Worm (Caenorhabditis elegans) whole organism, L4 larva: Measurements from ENCODE around the gene odd-1.

Experiments used
- D1046.2 ChIP-seq: fragments of 200-800 bp; sonication (Bioruptor generic); IDR thresholded peaks from 2 replicates; pipeline ENCODE4 v1.3.6; 2022; ENCODE audit warnings: missing genetic modification characterization, missing compliant biosample characterization
- F37D6.2 ChIP-seq: sonication (generic microtip); optimal IDR thresholded peaks from 2 replicates; lab custom pipeline; 2016; ENCODE audit warnings: mild to moderate bottlenecking, missing genetic modification characterization, missing compliant biosample characterization
- T20F7.1 ChIP-seq: fragments of 200-800 bp; sonication (Bioruptor generic); optimal IDR thresholded peaks from 2 replicates; lab custom pipeline; 2018; ENCODE audit warnings: mild to moderate bottlenecking, missing genetic modification characterization, missing compliant biosample characterization
- T26A8.4 ChIP-seq: fragments of 200-800 bp; sonication (Bioruptor generic); IDR thresholded peaks from 2 replicates; pipeline ENCODE4 v1.3.6; 2022; ENCODE audit warnings: missing genetic modification characterization, missing compliant biosample characterization
- Y48G9A.11 ChIP-seq: fragments of 200-800 bp; sonication (Bioruptor generic); IDR thresholded peaks from 2 replicates; pipeline ENCODE4 v1.3.6; 2022; ENCODE audit warnings: missing genetic modification reagents, missing genetic modification characterization, missing compliant biosample characterization
- ZK337.2 ChIP-seq: fragments of 200-800 bp; sonication (Bioruptor generic); IDR thresholded peaks from 2 replicates; pipeline ENCODE4 v1.3.6; 2022; ENCODE audit warnings: missing genetic modification reagents, missing genetic modification characterization, missing compliant biosample characterization
- arid-1 ChIP-seq: fragments of 200-800 bp; sonication (Bioruptor generic); conservative IDR thresholded peaks from 2 replicates; pipeline ENCODE4 v1.3.6; 2022; ENCODE audit warnings: missing genetic modification reagents, missing genetic modification characterization, missing compliant biosample characterization
- ceh-32 ChIP-seq: sonication (generic microtip); optimal IDR thresholded peaks from 2 replicates; lab custom pipeline; 2016; ENCODE audit warnings: mild to moderate bottlenecking, missing genetic modification characterization, missing compliant biosample characterization; ENCODE audit not compliant: poor library complexity
- cey-2 ChIP-seq: sonication (generic microtip); optimal IDR thresholded peaks from 3 replicates; lab custom pipeline; 2017; ENCODE audit warnings: missing genetic modification characterization, mild to moderate bottlenecking, missing compliant biosample characterization, antibody characterized with exemption, borderline replicate concordance; ENCODE audit not compliant: insufficient read depth
- daf-16 ChIP-seq, 3 experiments: sonication (generic microtip); optimal IDR thresholded peaks; 2 replicates each; lab custom pipeline; 2016 to 2017; ENCODE audit warnings: missing genetic modification characterization in 3 of 3, missing genetic modification reagents in 3 of 3, mild to moderate bottlenecking in 2 of 3, missing compliant biosample characterization in 2 of 3, missing biosample characterization in 1 of 3, moderate library complexity in 1 of 3
- dmd-6 ChIP-seq: fragments of 200-800 bp; sonication (Bioruptor generic); IDR thresholded peaks from 2 replicates; pipeline ENCODE4 v1.3.6; 2022; ENCODE audit warnings: missing genetic modification reagents, missing genetic modification characterization, missing compliant biosample characterization
- dpl-1 ChIP-seq: fragments of 150-350 bp; optimal IDR thresholded peaks from 2 replicates; lab custom pipeline; 2014; ENCODE audit warnings: missing biosample characterization, missing genetic modification reagents, missing genetic modification characterization
- hlh-11 ChIP-seq: fragments of 200-800 bp; sonication (Bioruptor generic); optimal IDR thresholded peaks from 2 replicates; lab custom pipeline; 2018; ENCODE audit warnings: mild to moderate bottlenecking, missing genetic modification characterization, missing compliant biosample characterization
- hlh-30 ChIP-seq: sonication (generic microtip); optimal IDR thresholded peaks from 2 replicates; lab custom pipeline; 2017; ENCODE audit warnings: antibody characterized with exemption, mild to moderate bottlenecking, missing genetic modification characterization, missing compliant biosample characterization; ENCODE audit not compliant: insufficient read depth
- jun-1 ChIP-seq: fragments of 150-350 bp; optimal IDR thresholded peaks from 2 replicates; lab custom pipeline; 2014; ENCODE audit warnings: missing biosample characterization, missing genetic modification reagents, missing genetic modification characterization
- lim-7 ChIP-seq: fragments of 200-800 bp; sonication (Bioruptor generic); IDR thresholded peaks from 2 replicates; pipeline ENCODE4 v1.3.6; 2022; ENCODE audit warnings: missing genetic modification characterization, missing compliant biosample characterization
- lin-15B ChIP-seq: fragments of 150-350 bp; sonication (generic microtip); optimal IDR thresholded peaks from 3 replicates; lab custom pipeline; 2014; ENCODE audit warnings: missing biosample characterization, missing genetic modification characterization
- lin-29 ChIP-seq: fragments of 200-800 bp; sonication (Bioruptor generic); IDR thresholded peaks from 2 replicates; pipeline ENCODE4 v1.3.6; 2022; ENCODE audit warnings: missing genetic modification reagents, missing genetic modification characterization, missing compliant biosample characterization
- lsy-2 ChIP-seq, 2 experiments: fragments of 150-350 bp in 1 of 2; sonication (generic microtip) in 1 of 2; optimal IDR thresholded peaks; 2 replicates each; lab custom pipeline; 2014 to 2017; ENCODE audit warnings: missing biosample characterization in 2 of 2, missing genetic modification characterization in 2 of 2
- mes-2 ChIP-seq: sonication (generic microtip); optimal IDR thresholded peaks from 2 replicates; lab custom pipeline; 2016; ENCODE audit warnings: missing genotype, mild to moderate bottlenecking, missing genetic modification characterization, missing compliant biosample characterization; ENCODE audit not compliant: poor library complexity, severe bottlenecking
- nhr-111 ChIP-seq: fragments of 200-800 bp; sonication (Bioruptor generic); optimal IDR thresholded peaks from 2 replicates; lab custom pipeline; 2018; ENCODE audit warnings: mild to moderate bottlenecking, missing genetic modification characterization, missing compliant biosample characterization
- nhr-237 ChIP-seq: sonication (generic microtip); optimal IDR thresholded peaks from 2 replicates; lab custom pipeline; 2017; ENCODE audit warnings: missing biosample characterization, missing genetic modification characterization
- nhr-25 ChIP-seq: sonication (generic microtip); optimal IDR thresholded peaks from 2 replicates; lab custom pipeline; 2017; ENCODE audit warnings: missing genetic modification characterization, mild to moderate bottlenecking, missing compliant biosample characterization, antibody characterized with exemption, moderate library complexity, borderline replicate concordance; ENCODE audit not compliant: insufficient read depth
- nhr-28 ChIP-seq: fragments of 150-350 bp; optimal IDR thresholded peaks from 2 replicates; lab custom pipeline; 2014; ENCODE audit warnings: missing biosample characterization, missing genetic modification characterization
- nhr-41 ChIP-seq: fragments of 200-800 bp; sonication (Bioruptor generic); IDR thresholded peaks from 2 replicates; pipeline ENCODE4 v1.3.6; 2022; ENCODE audit warnings: missing genetic modification reagents, missing genetic modification characterization, missing compliant biosample characterization
- nhr-42 ChIP-seq: fragments of 200-800 bp; sonication (Bioruptor generic); IDR thresholded peaks from 2 replicates; pipeline ENCODE4 v1.3.6; 2022; ENCODE audit warnings: missing genetic modification characterization, missing compliant biosample characterization
- pha-4 ChIP-seq, 2 experiments: fragments of 150-350 bp in 1 of 2; fragments of 200-800 bp in 1 of 2; sonication (Bioruptor generic) in 1 of 2; IDR thresholded peaks in 1 of 2; optimal IDR thresholded peaks in 1 of 2; 2 replicates each; pipeline versions ENCODE4 v1.3.6 to Lab custom; 2014 to 2022; ENCODE audit warnings: missing genetic modification characterization in 2 of 2, missing genetic modification reagents in 2 of 2, missing biosample characterization in 1 of 2, missing compliant biosample characterization in 1 of 2
- php-3 ChIP-seq: fragments of 200-800 bp; sonication (Bioruptor generic); IDR thresholded peaks from 2 replicates; pipeline ENCODE4 v1.3.6; 2022; ENCODE audit warnings: missing genetic modification reagents, missing genetic modification characterization, missing compliant biosample characterization
- sdz-12 ChIP-seq: fragments of 200-800 bp; sonication (Bioruptor generic); optimal IDR thresholded peaks from 2 replicates; lab custom pipeline; 2018; ENCODE audit warnings: mild to moderate bottlenecking, missing genetic modification characterization, missing compliant biosample characterization
- set-16 ChIP-seq: fragments of 200-800 bp; sonication (Bioruptor generic); IDR thresholded peaks from 2 replicates; pipeline ENCODE4 v1.3.6; 2022; ENCODE audit warnings: missing genetic modification reagents, missing genetic modification characterization, missing compliant biosample characterization
- snpc-1.2 ChIP-seq: fragments of 200-800 bp; sonication (Bioruptor generic); IDR thresholded peaks from 2 replicates; pipeline ENCODE4 v1.3.6; 2022; ENCODE audit warnings: missing genetic modification reagents, missing genetic modification characterization, missing compliant biosample characterization
- spr-1 ChIP-seq: sonication (generic microtip); optimal IDR thresholded peaks from 2 replicates; lab custom pipeline; 2016; ENCODE audit warnings: mild to moderate bottlenecking, missing genetic modification characterization, missing compliant biosample characterization
- unc-62 ChIP-seq, 3 experiments: fragments of 150-350 bp in 1 of 3; sonication (generic microtip); optimal IDR thresholded peaks in 2 of 3; peaks in 1 of 3; 1 replicate in 1 of 3; 2 replicates in 2 of 3; lab custom pipeline; 2014 to 2017; ENCODE audit warnings: missing biosample characterization in 3 of 3, missing genetic modification characterization in 3 of 3, missing genetic modification reagents in 3 of 3, missing genotype in 1 of 3
- vab-7 ChIP-seq: fragments of 200-800 bp; sonication (Bioruptor generic); IDR thresholded peaks from 2 replicates; pipeline ENCODE4 v1.3.6; 2022; ENCODE audit warnings: missing genetic modification reagents, missing genetic modification characterization, missing compliant biosample characterization
- zip-11 ChIP-seq: fragments of 200-800 bp; sonication (Bioruptor generic); IDR thresholded peaks from 2 replicates; pipeline ENCODE4 v1.3.6; 2022; ENCODE audit warnings: missing genetic modification characterization, missing compliant biosample characterization

odd-1 gene

ce11 chrIII:7122860-7123259, 14.7 kb downstream of the odd-1 start, which contains the start of the genes B0280.9 and rpia-1 (continued):
- no peak for TF ChIP-seq nhr-41
- no peak for TF ChIP-seq sdz-12 (GFP tag; lab: Kevin White, UChicago)
- TF ChIP-seq pha-4 (GFP tag; IDR thresholded peaks at IDR 0.05; lab: Robert Waterston, UW) = no peak
- no peak for TF ChIP-seq pha-4 (tag; optimal IDR thresholded peaks at IDR 0.05; lab: Kevin White, UChicago)
- no peak for TF ChIP-seq dmd-6 (GFP tag; lab: Robert Waterston, UW)
- no peak for TF ChIP-seq nhr-111 (GFP tag; lab: Kevin White, UChicago)
- no peak for TF ChIP-seq zip-11

DNA sequence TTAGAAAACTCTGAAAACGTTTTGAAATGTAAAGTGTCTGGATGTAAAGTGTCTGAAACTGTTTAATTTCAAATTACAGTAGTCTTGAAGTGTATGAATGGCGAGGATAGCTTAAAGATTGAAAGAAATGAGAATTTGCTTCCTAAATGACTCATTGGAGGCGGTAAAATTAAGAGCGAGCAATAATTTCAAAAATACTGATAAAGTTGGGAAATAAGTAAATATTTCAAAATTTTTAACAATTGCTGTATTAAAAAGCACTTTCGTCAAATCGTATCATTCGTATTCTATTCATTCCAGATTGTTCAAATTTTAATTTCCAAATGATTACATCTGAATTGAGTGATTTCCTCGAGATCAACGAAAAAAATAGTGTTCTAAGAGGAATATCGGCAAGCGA, 16.3 kb downstream of the odd-1 start, which contains the start of gene B0280.2:
Gene B0280.2 (plus strand): TSS at position 301 of the 400 bp plus-strand sequence.
- no peak for TF ChIP-seq arid-1 (GFP tag; lab: Robert Waterston, UW)
- no peak for TF ChIP-seq nhr-28
- TF ChIP-seq sdz-12 (GFP tag; lab: Kevin White, UChicago) = no peak
- no peak for TF ChIP-seq snpc-1.2
- TF ChIP-seq nhr-42 (GFP tag; lab: Robert Waterston, UW) = no peak
- no peak for TF ChIP-seq daf-16 (GFP tag; optimal IDR thresholded peaks at IDR 0.05; lab: Kevin White, UChicago)
- no peak for TF ChIP-seq daf-16 (tag; optimal IDR thresholded peaks at IDR 0.05; lab: Kevin White, UChicago)
- TF ChIP-seq ceh-32 (tag; lab: Kevin White, UChicago) = no peak
- TF ChIP-seq spr-1 (tag; lab: Kevin White, UChicago) = no peak
- no peak for TF ChIP-seq php-3 (GFP tag; lab: Robert Waterston, UW)
- TF ChIP-seq, all 104 proteins: peak for 0

DNA sequence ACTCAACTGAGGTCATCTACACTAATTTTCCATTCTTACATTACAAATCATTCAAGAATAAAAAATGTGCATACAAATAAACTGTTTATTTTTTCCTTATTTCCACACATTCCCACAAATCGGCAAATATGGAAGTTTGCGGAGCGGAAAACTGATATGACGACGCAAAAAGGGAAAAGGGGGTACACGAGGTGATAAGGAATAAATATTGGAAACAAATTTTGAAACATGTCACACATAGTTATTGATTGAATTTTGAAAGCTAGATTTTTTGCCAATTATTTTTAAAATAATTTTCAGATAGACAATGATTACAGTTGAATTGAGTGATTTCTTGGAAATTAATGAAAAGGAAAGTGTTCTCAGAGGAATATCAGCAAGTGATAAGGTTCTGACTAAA, 20.5 kb downstream of the odd-1 start, which contains the start of gene viro-2:
Gene viro-2 (plus strand): TSS at position 301 of the 400 bp plus-strand sequence.
- peak; percentile 50 for TF ChIP-seq dmd-6 (GFP tag; lab: Robert Waterston, UW)

ce11 chrIII:7133559-7133958, 25.4 kb downstream of the odd-1 start, which contains the start of the genes pot-1 and ggtb-1:
pot-1 (minus strand) TSS chrIII:7133678.
ggtb-1 (plus strand) TSS chrIII:7133766.
- peak; percentile 81 for TF ChIP-seq Y48G9A.11
- TF ChIP-seq mes-2 (tag; lab: Kevin White, UChicago) = peak; percentile 46
- peak; percentile 50 for TF ChIP-seq dpl-1
- no peak for TF ChIP-seq daf-16 (GFP tag; optimal IDR thresholded peaks at IDR 0.05; lab: Kevin White, UChicago)
- peak; percentile 29 for TF ChIP-seq daf-16 (tag; optimal IDR thresholded peaks at IDR 0.05; lab: Kevin White, UChicago)
- no peak for TF ChIP-seq cey-2
- TF ChIP-seq T20F7.1 (GFP tag; lab: Kevin White, UChicago) = peak; percentile 92
- no peak for TF ChIP-seq D1046.2 (GFP tag; lab: Robert Waterston, UW)
- TF ChIP-seq zip-11 = no peak
- TF ChIP-seq pha-4 (GFP tag; IDR thresholded peaks at IDR 0.05; lab: Robert Waterston, UW) = no peak
- no peak for TF ChIP-seq pha-4 (tag; optimal IDR thresholded peaks at IDR 0.05; lab: Kevin White, UChicago)
- TF ChIP-seq lin-15B (tag; lab: Kevin White, UChicago) = no peak
- TF ChIP-seq lin-29 (GFP tag; lab: Robert Waterston, UW) = no peak
- peak in 1 of 2 experiments; percentile 37 for TF ChIP-seq lsy-2 (tag; optimal IDR thresholded peaks at IDR 0.05; lab: Kevin White, UChicago)

DNA sequence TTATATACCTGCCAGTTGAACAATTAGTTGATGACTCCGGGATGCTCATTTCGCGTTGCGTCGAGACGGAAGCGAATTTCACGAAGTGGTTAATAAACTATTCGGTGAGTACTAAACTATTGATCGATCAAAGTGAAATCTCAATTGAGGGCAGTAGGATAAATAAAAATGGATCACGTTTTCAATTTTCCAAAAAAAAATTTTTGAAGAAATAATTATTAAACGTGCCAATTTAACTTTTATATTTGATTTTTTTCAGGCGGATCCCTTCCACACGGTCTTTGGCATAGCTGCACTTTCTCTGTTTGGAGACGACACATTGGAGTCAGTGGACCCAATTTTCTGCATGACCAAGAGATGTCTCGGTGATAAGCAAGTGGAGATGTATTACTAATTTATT, 27.9 kb downstream of the odd-1 start, which contains the start of gene B0280.17:
Gene B0280.17 (minus strand): TSS at position 101 of the 400 bp plus-strand sequence.
- TF ChIP-seq vab-7 = no peak

DNA sequence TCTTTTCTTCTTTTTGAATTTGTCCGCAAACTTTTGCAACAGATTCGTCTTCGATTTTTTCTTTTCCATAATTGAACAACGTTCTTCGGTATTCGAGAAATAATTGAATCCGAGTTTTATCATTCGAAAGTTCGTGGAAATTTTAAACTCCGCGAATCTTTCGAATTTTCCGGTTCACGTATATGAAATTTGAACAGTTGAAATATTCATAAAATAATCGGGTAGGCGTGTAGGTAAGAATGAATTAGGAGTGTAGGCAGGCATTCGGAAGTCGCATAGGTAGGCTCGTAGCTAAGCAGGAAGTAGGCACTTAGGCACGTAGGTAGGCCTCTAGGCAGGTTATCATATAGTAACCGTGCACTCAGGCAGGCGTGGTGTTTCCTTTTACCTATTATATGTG, 30.1 kb downstream of the odd-1 start, which contains the start of gene B0280.11:
Gene B0280.11 (minus strand): TSS at position 101 of the 400 bp plus-strand sequence.
- TF ChIP-seq jun-1 (tag; lab: Kevin White, UChicago) = no peak
- no peak for TF ChIP-seq ceh-32 (tag; lab: Kevin White, UChicago)
- TF ChIP-seq set-16 (GFP tag; lab: Robert Waterston, UW) = no peak
- TF ChIP-seq unc-62 (GFP tag; optimal IDR thresholded peaks at IDR 0.05 in 1 of 2; lab: Kevin White, UChicago) = no peak
- TF ChIP-seq unc-62 (tag; optimal IDR thresholded peaks at IDR 0.05; lab: Kevin White, UChicago) = no peak
- no peak for TF ChIP-seq ZK337.2 (GFP tag; lab: Robert Waterston, UW)
- no peak for TF ChIP-seq lim-7 (GFP tag; lab: Robert Waterston, UW)
- TF ChIP-seq hlh-30 = no peak
- TF ChIP-seq nhr-237 (tag; lab: Kevin White, UChicago) = no peak
- no peak for TF ChIP-seq nhr-25 (tag; lab: Kevin White, UChicago)
- TF ChIP-seq lin-15B (tag; lab: Kevin White, UChicago) = no peak
- TF ChIP-seq hlh-11 (tag; lab: Kevin White, UChicago) = no peak
- TF ChIP-seq F37D6.2 (tag; lab: Kevin White, UChicago) = no peak
- no peak for TF ChIP-seq T26A8.4 (GFP tag; lab: Robert Waterston, UW)
